Fruit fly (Drosophila melanogaster) whole organism, adult: ENCODE measurements around the gene CG18558.

ENCODE experiments used
- CG12768 ChIP-seq: fragments of 200-800 bp; sonication (Bioruptor generic); optimal IDR thresholded peaks from 2 replicates; lab custom pipeline; 2017; ENCODE audit warnings: missing biosample characterization, missing genetic modification characterization, mild to moderate bottlenecking, moderate library complexity, missing genetic modification reagents
- CG1620 ChIP-seq: fragments of 200-800 bp; sonication (Bioruptor generic); optimal IDR thresholded peaks from 2 replicates; lab custom pipeline; 2016; ENCODE audit warnings: missing biosample characterization, missing genetic modification characterization
- CG33017 ChIP-seq: fragments of 200-800 bp; sonication (Bioruptor generic); optimal IDR thresholded peaks from 2 replicates; lab custom pipeline; 2018; ENCODE audit warnings: missing biosample characterization, mild to moderate bottlenecking, missing genetic modification characterization, moderate library complexity
- CG5204 ChIP-seq: fragments of 200-800 bp; sonication (Bioruptor generic); optimal IDR thresholded peaks from 2 replicates; lab custom pipeline; 2016; ENCODE audit warnings: missing biosample characterization, missing genetic modification characterization
- CG7045 ChIP-seq: fragments of 200-800 bp; sonication (Bioruptor generic); optimal IDR thresholded peaks from 2 replicates; lab custom pipeline; 2017; ENCODE audit warnings: missing biosample characterization, mild to moderate bottlenecking, missing genetic modification characterization
- Clk ChIP-seq: fragments of 200-800 bp; sonication (Bioruptor generic); optimal IDR thresholded peaks from 2 replicates; lab custom pipeline; 2017; ENCODE audit warnings: missing biosample characterization, missing genetic modification characterization
- Hr96 ChIP-seq: fragments of 200-800 bp; sonication (Bioruptor generic); optimal IDR thresholded peaks from 2 replicates; lab custom pipeline; 2016; ENCODE audit warnings: missing biosample characterization, missing genetic modification characterization
- cic ChIP-seq: fragments of 200-800 bp; sonication (Bioruptor generic); optimal IDR thresholded peaks from 2 replicates; lab custom pipeline; 2017; ENCODE audit warnings: missing biosample characterization, mild to moderate bottlenecking, missing genetic modification characterization, moderate library complexity
- kay ChIP-seq: fragments of 200-800 bp; sonication (Bioruptor generic); peaks from one replicate; lab custom pipeline; 2016; ENCODE audit warnings: missing biosample characterization, missing genetic modification characterization, borderline replicate concordance
- pad ChIP-seq: fragments of 200-800 bp; sonication (Bioruptor generic); optimal IDR thresholded peaks from 3 replicates; lab custom pipeline; 2017; ENCODE audit warnings: missing biosample characterization, missing genetic modification characterization, mild to moderate bottlenecking, moderate library complexity, missing genetic modification reagents
- tj ChIP-seq: fragments of 200-800 bp; sonication (Bioruptor generic); optimal IDR thresholded peaks from 3 replicates; lab custom pipeline; 2017; ENCODE audit warnings: missing biosample characterization, mild to moderate bottlenecking, missing genetic modification characterization, moderate library complexity
- toe ChIP-seq: fragments of 200-800 bp; sonication (Bioruptor generic); optimal IDR thresholded peaks from 2 replicates; lab custom pipeline; 2016; ENCODE audit warnings: missing biosample characterization, missing genetic modification characterization

dm6 chr2L:2800956-2801776 is 43.1 kb downstream of the CG18558 start:
- no peak for TF ChIP-seq tj (GFP tag; lab: Kevin White, UChicago)
- no peak for TF ChIP-seq cic
- TF ChIP-seq kay (GFP tag; lab: Kevin White, UChicago) = no peak
- TF ChIP-seq Clk (GFP tag; lab: Kevin White, UChicago) = no peak
- TF ChIP-seq CG1620 (GFP tag; lab: Kevin White, UChicago) = no peak
- no peak for TF ChIP-seq pad
- no peak for TF ChIP-seq CG5204
- TF ChIP-seq toe (GFP tag; lab: Kevin White, UChicago) = no peak
- TF ChIP-seq Hr96 = no peak
- no peak for TF ChIP-seq CG12768
- TF ChIP-seq CG33017 = no peak
- TF ChIP-seq CG7045 (GFP tag; lab: Kevin White, UChicago) = no peak
